Worm (Caenorhabditis elegans) whole organism, mixed stage, embryonic: ENCODE data around the gene srh-290.

ENCODE experiments used
- bed-3 ChIP-seq: fragments of 200-800 bp; sonication (Bioruptor generic); optimal IDR thresholded peaks from 3 replicates; lab custom pipeline; 2018; ENCODE audit warnings: mild to moderate bottlenecking, missing genetic modification characterization, moderate library complexity, missing compliant biosample characterization
- blmp-1 ChIP-seq: fragments of 150-350 bp; optimal IDR thresholded peaks from 2 replicates; lab custom pipeline; 2014; ENCODE audit warnings: missing biosample characterization, missing genetic modification characterization
- ces-1 ChIP-seq: fragments of 150-350 bp; optimal IDR thresholded peaks from 2 replicates; lab custom pipeline; 2014; ENCODE audit warnings: missing biosample characterization, missing genetic modification reagents, missing genetic modification characterization
- lin-13 ChIP-seq: fragments of 150-350 bp; optimal IDR thresholded peaks from 2 replicates; lab custom pipeline; 2014; ENCODE audit warnings: missing biosample characterization, missing genetic modification characterization
- lin-32 ChIP-seq: fragments of 200-800 bp; sonication (Bioruptor generic); optimal IDR thresholded peaks from 2 replicates; lab custom pipeline; 2018; ENCODE audit warnings: mild to moderate bottlenecking, missing genetic modification characterization, missing compliant biosample characterization
- mep-1 ChIP-seq: fragments of 150-350 bp; optimal IDR thresholded peaks from 2 replicates; lab custom pipeline; 2017; ENCODE audit warnings: missing biosample characterization, missing genetic modification reagents, missing genetic modification characterization, inconsistent platforms
- nhr-2 ChIP-seq: fragments of 150-350 bp; optimal IDR thresholded peaks from 2 replicates; lab custom pipeline; 2014; ENCODE audit warnings: missing biosample characterization, missing genetic modification characterization
- nhr-237 ChIP-seq: fragments of 150-350 bp; optimal IDR thresholded peaks from 2 replicates; lab custom pipeline; 2014; ENCODE audit warnings: missing biosample characterization, missing genetic modification characterization
- nhr-28 ChIP-seq: fragments of 150-350 bp; optimal IDR thresholded peaks from 2 replicates; lab custom pipeline; 2014; ENCODE audit warnings: missing biosample characterization, missing genetic modification characterization
- nhr-76 ChIP-seq: sonication (generic microtip); optimal IDR thresholded peaks from 2 replicates; lab custom pipeline; 2017; ENCODE audit warnings: missing biosample characterization, missing genetic modification characterization
- sptf-1 ChIP-seq: sonication (generic microtip); optimal IDR thresholded peaks from 2 replicates; lab custom pipeline; 2017; ENCODE audit warnings: mild to moderate bottlenecking, missing genetic modification characterization, moderate library complexity, missing compliant biosample characterization
- unc-39 ChIP-seq: fragments of 150-350 bp; optimal IDR thresholded peaks from 2 replicates; lab custom pipeline; 2014; ENCODE audit warnings: missing biosample characterization, missing genetic modification characterization

- TF ChIP-seq nhr-2 (tag; lab: Kevin White, UChicago) = no peak
- TF ChIP-seq mep-1 = no peak
- no peak for TF ChIP-seq unc-39 (tag; lab: Kevin White, UChicago)
- TF ChIP-seq nhr-76 = no peak
- no peak for TF ChIP-seq ces-1 (GFP tag; lab: Kevin White, UChicago)
- TF ChIP-seq lin-32 (GFP tag; lab: Kevin White, UChicago) = no peak
- no peak for TF ChIP-seq nhr-28
- TF ChIP-seq sptf-1 (tag; lab: Kevin White, UChicago) = no peak
- no peak for TF ChIP-seq bed-3 (GFP tag; lab: Kevin White, UChicago)
- TF ChIP-seq nhr-237 (tag; lab: Kevin White, UChicago) = no peak
- no peak for TF ChIP-seq blmp-1 (tag; lab: Kevin White, UChicago)
- no peak for TF ChIP-seq lin-13
These were observed 38.0 kb upstream of the srh-290 start for ce11 chrV:17752340-17752739.
